Fruit fly (Drosophila melanogaster) whole organism, embryonic: Measurements from ENCODE around the gene CG10337.

ENCODE experiments used
- Awh ChIP-seq: fragments of 200-800 bp; sonication (Bioruptor generic); IDR thresholded peaks from 2 replicates; pipeline ENCODE4, ENCODE4 v1.3.6; 2022; ENCODE audit warnings: missing biosample characterization, missing genetic modification characterization
- CG10209 ChIP-seq: fragments of 200-800 bp; sonication (Bioruptor generic); optimal IDR thresholded peaks from 3 replicates; lab custom pipeline; 2017; ENCODE audit warnings: missing biosample characterization, mild to moderate bottlenecking, missing genetic modification characterization, missing genetic modification reagents
- CG11504 ChIP-seq: fragments of 200-800 bp; sonication (Bioruptor generic); optimal IDR thresholded peaks from 3 replicates; lab custom pipeline; 2019; ENCODE audit warnings: missing biosample characterization, mild to moderate bottlenecking, missing genetic modification characterization, moderate library complexity
- CG14965 ChIP-seq: fragments of 200-800 bp; sonication (Bioruptor generic); optimal IDR thresholded peaks from 2 replicates; lab custom pipeline; 2016; ENCODE audit warnings: missing biosample characterization, missing genetic modification characterization, borderline replicate concordance
- CG1529 ChIP-seq: fragments of 200-800 bp; sonication (Bioruptor generic); optimal IDR thresholded peaks from 3 replicates; lab custom pipeline; 2018; ENCODE audit warnings: missing biosample characterization, missing genetic modification characterization
- CG17568 ChIP-seq: fragments of 200-800 bp; sonication (Bioruptor generic); optimal IDR thresholded peaks from 2 replicates; lab custom pipeline; 2018; ENCODE audit warnings: missing biosample characterization, mild to moderate bottlenecking, missing genetic modification characterization, moderate library complexity
- CG34376 ChIP-seq: fragments of 200-800 bp; sonication (Bioruptor generic); optimal IDR thresholded peaks from 2 replicates; lab custom pipeline; 2018; ENCODE audit warnings: missing biosample characterization, mild to moderate bottlenecking, missing genetic modification characterization
- CG4328 ChIP-seq: fragments of 200-800 bp; sonication (Bioruptor generic); optimal IDR thresholded peaks from 3 replicates; lab custom pipeline; 2017; ENCODE audit warnings: missing biosample characterization, missing genetic modification reagents, missing genetic modification characterization
- CG7745 ChIP-seq: fragments of 200-800 bp; sonication (Bioruptor generic); optimal IDR thresholded peaks from 2 replicates; lab custom pipeline; 2018; ENCODE audit warnings: missing biosample characterization, mild to moderate bottlenecking, missing genetic modification characterization, moderate library complexity
- CG8281 ChIP-seq: fragments of 200-800 bp; sonication (Bioruptor generic); optimal IDR thresholded peaks from 2 replicates; lab custom pipeline; 2018; ENCODE audit warnings: missing biosample characterization, mild to moderate bottlenecking, missing genetic modification characterization, moderate library complexity
- CG8388 ChIP-seq: fragments of 200-800 bp; sonication (Bioruptor generic); optimal IDR thresholded peaks from 2 replicates; lab custom pipeline; 2019; ENCODE audit warnings: missing biosample characterization, mild to moderate bottlenecking, missing genetic modification characterization, moderate library complexity
- CG9437 ChIP-seq: fragments of 200-800 bp; sonication (Bioruptor generic); optimal IDR thresholded peaks from 2 replicates; lab custom pipeline; 2018; ENCODE audit warnings: missing biosample characterization, mild to moderate bottlenecking, missing genetic modification characterization
- CG9817 ChIP-seq: fragments of 200-800 bp; sonication (Bioruptor generic); optimal IDR thresholded peaks from 2 replicates; lab custom pipeline; 2018; ENCODE audit warnings: missing biosample characterization, mild to moderate bottlenecking, missing genetic modification characterization, moderate library complexity
- Chrac-16 ChIP-seq: fragments of 200-800 bp; sonication (Bioruptor generic); optimal IDR thresholded peaks from 3 replicates; lab custom pipeline; 2016; ENCODE audit warnings: missing biosample characterization, missing genetic modification characterization
- Dp ChIP-seq: fragments of 200-800 bp; sonication (Bioruptor generic); optimal IDR thresholded peaks from 2 replicates; lab custom pipeline; 2018; ENCODE audit warnings: missing biosample characterization, mild to moderate bottlenecking, missing genetic modification characterization, moderate library complexity
- HHEX ChIP-seq: fragments of 200-800 bp; sonication (Bioruptor generic); optimal IDR thresholded peaks from 3 replicates; lab custom pipeline; 2017; ENCODE audit warnings: missing biosample characterization, mild to moderate bottlenecking, missing genetic modification characterization, missing genetic modification reagents
- HLH54F ChIP-seq: fragments of 200-800 bp; sonication (Bioruptor generic); optimal IDR thresholded peaks from 3 replicates; lab custom pipeline; 2016; ENCODE audit warnings: missing biosample characterization, missing genetic modification characterization
- HmgD ChIP-seq: fragments of 200-800 bp; sonication (Bioruptor generic); optimal IDR thresholded peaks from 3 replicates; lab custom pipeline; 2016; ENCODE audit warnings: missing biosample characterization, missing genetic modification characterization
- HmgZ ChIP-seq: fragments of 200-800 bp; sonication (Bioruptor generic); optimal IDR thresholded peaks from 2 replicates; lab custom pipeline; 2018; ENCODE audit warnings: missing biosample characterization, mild to moderate bottlenecking, missing genetic modification characterization
- Lhr ChIP-seq: fragments of 200-800 bp; sonication (Bioruptor generic); optimal IDR thresholded peaks from 3 replicates; lab custom pipeline; 2017; ENCODE audit warnings: mild to moderate bottlenecking, missing biosample characterization, missing genetic modification reagents, missing genetic modification characterization
- Nf-YA ChIP-seq: fragments of 200-800 bp; sonication (Bioruptor generic); IDR thresholded peaks from 2 replicates; pipeline ENCODE4 v1.3.6; 2022; ENCODE audit warnings: missing biosample characterization, missing genetic modification characterization
- Sry-β ChIP-seq: fragments of 200-800 bp; sonication (Bioruptor generic); optimal IDR thresholded peaks from 2 replicates; lab custom pipeline; 2018; ENCODE audit warnings: missing biosample characterization, mild to moderate bottlenecking, missing genetic modification characterization, moderate library complexity
- Taf1 ChIP-seq: fragments of 200-800 bp; sonication (Bioruptor generic); IDR thresholded peaks from 2 replicates; pipeline ENCODE4 v1.3.6; 2022; ENCODE audit warnings: missing biosample characterization, missing genetic modification characterization
- abd-A ChIP-seq: fragments of 200-800 bp; sonication (Bioruptor generic); optimal IDR thresholded peaks from 3 replicates; lab custom pipeline; 2019; ENCODE audit warnings: missing biosample characterization, mild to moderate bottlenecking, missing genetic modification characterization, moderate library complexity
- aop ChIP-seq: fragments of 200-800 bp; sonication (Bioruptor generic); IDR thresholded peaks from 2 replicates; pipeline ENCODE4 v1.3.6; 2022; ENCODE audit warnings: missing biosample characterization, missing genetic modification characterization
- ato ChIP-seq: fragments of 200-800 bp; sonication (Bioruptor generic); IDR thresholded peaks from 2 replicates; pipeline ENCODE4 v1.3.6; 2022; ENCODE audit warnings: missing biosample characterization, missing genetic modification characterization; ENCODE audit not compliant: partially characterized antibody
- bsh ChIP-seq, 2 experiments: fragments of 200-800 bp; sonication (Bioruptor generic); optimal IDR thresholded peaks; 2 replicates each; lab custom pipeline; 2017 to 2018; ENCODE audit warnings: mild to moderate bottlenecking in 2 of 2, missing biosample characterization in 2 of 2, missing genetic modification characterization in 2 of 2, moderate library complexity in 1 of 2
- btn ChIP-seq: fragments of 200-800 bp; sonication (Bioruptor generic); optimal IDR thresholded peaks from 2 replicates; lab custom pipeline; 2016; ENCODE audit warnings: missing biosample characterization, missing genetic modification characterization
- caup ChIP-seq: fragments of 200-800 bp; sonication (Bioruptor generic); optimal IDR thresholded peaks from 3 replicates; lab custom pipeline; 2017; ENCODE audit warnings: missing biosample characterization, mild to moderate bottlenecking, missing genetic modification characterization, moderate library complexity; ENCODE audit not compliant: severe bottlenecking
- chm ChIP-seq: fragments of 200-800 bp; sonication (Bioruptor generic); IDR thresholded peaks from 2 replicates; pipeline ENCODE4 v1.3.6; 2022; ENCODE audit warnings: missing biosample characterization, missing genetic modification characterization
- ci ChIP-seq: fragments of 200-800 bp; sonication (Bioruptor generic); IDR thresholded peaks from 3 replicates; pipeline ENCODE4 v1.3.6; 2022; ENCODE audit warnings: missing biosample characterization, missing genetic modification characterization
- croc ChIP-seq: fragments of 200-800 bp; sonication (Bioruptor generic); conservative IDR thresholded peaks from 3 replicates; pipeline ENCODE4 v1.3.6; 2022; ENCODE audit warnings: missing biosample characterization, missing genetic modification characterization
- cwo ChIP-seq: fragments of 200-800 bp; sonication (Bioruptor generic); optimal IDR thresholded peaks from 3 replicates; lab custom pipeline; 2017; ENCODE audit warnings: missing biosample characterization, missing genetic modification characterization, mild to moderate bottlenecking, moderate library complexity, missing genetic modification reagents
- h ChIP-seq: fragments of >200 bp; optimal IDR thresholded peaks from 2 replicates; lab custom pipeline; 2017
- her ChIP-seq: fragments of 200-800 bp; sonication (Bioruptor generic); optimal IDR thresholded peaks from 2 replicates; lab custom pipeline; 2016; ENCODE audit warnings: missing biosample characterization, missing genetic modification characterization
- hth ChIP-seq: fragments of >200 bp; optimal IDR thresholded peaks from 2 replicates; lab custom pipeline; 2017; ENCODE audit warnings: inconsistent platforms
- inv ChIP-seq: fragments of 200-800 bp; sonication (Bioruptor generic); IDR thresholded peaks from 2 replicates; pipeline ENCODE4 v1.3.6; 2022; ENCODE audit warnings: missing biosample characterization, missing genetic modification characterization; ENCODE audit not compliant: partially characterized antibody
- mirr ChIP-seq: fragments of 200-800 bp; sonication (Bioruptor generic); optimal IDR thresholded peaks from 3 replicates; lab custom pipeline; 2018; ENCODE audit warnings: missing biosample characterization, mild to moderate bottlenecking, missing genetic modification characterization
- pfk ChIP-seq: fragments of 200-800 bp; sonication (Bioruptor generic); optimal IDR thresholded peaks from 2 replicates; lab custom pipeline; 2018; ENCODE audit warnings: missing biosample characterization, mild to moderate bottlenecking, missing genetic modification characterization, moderate library complexity
- pho ChIP-seq: fragments of 200-800 bp; sonication (Bioruptor generic); optimal IDR thresholded peaks from 2 replicates; lab custom pipeline; 2016; ENCODE audit warnings: missing biosample characterization, missing genetic modification characterization
- repo ChIP-seq: fragments of 200-800 bp; sonication (Bioruptor generic); optimal IDR thresholded peaks from 2 replicates; lab custom pipeline; 2016; ENCODE audit warnings: missing biosample characterization, missing genetic modification characterization
- so ChIP-seq: fragments of 200-800 bp; sonication (Bioruptor generic); IDR thresholded peaks from 3 replicates; pipeline ENCODE4 v1.3.6; 2022; ENCODE audit warnings: missing biosample characterization, missing genetic modification characterization
- tap ChIP-seq: fragments of 200-800 bp; optimal IDR thresholded peaks from 3 replicates; lab custom pipeline; 2019; ENCODE audit warnings: missing biosample characterization, mild to moderate bottlenecking, missing genetic modification characterization, moderate library complexity
- tup ChIP-seq: fragments of 200-800 bp; sonication (Bioruptor generic); optimal IDR thresholded peaks from 2 replicates; lab custom pipeline; 2016; ENCODE audit warnings: missing biosample characterization, mild to moderate bottlenecking, missing genetic modification characterization, moderate library complexity
- wek ChIP-seq: fragments of 200-800 bp; sonication (Bioruptor generic); optimal IDR thresholded peaks from 3 replicates; lab custom pipeline; 2018; ENCODE audit warnings: missing biosample characterization, mild to moderate bottlenecking, missing genetic modification characterization, moderate library complexity
- wor ChIP-seq: fragments of 200-800 bp; sonication (Bioruptor generic); IDR thresholded peaks from 2 replicates; pipeline ENCODE4 v1.3.6; 2022; ENCODE audit warnings: missing biosample characterization, missing genetic modification characterization
- zf30C ChIP-seq: fragments of 200-800 bp; sonication (Bioruptor generic); optimal IDR thresholded peaks from 3 replicates; lab custom pipeline; 2018; ENCODE audit warnings: missing biosample characterization, mild to moderate bottlenecking, missing genetic modification characterization
- zfh2 ChIP-seq: fragments of 200-800 bp; sonication (Bioruptor generic); optimal IDR thresholded peaks from 2 replicates; lab custom pipeline; 2016; ENCODE audit warnings: missing biosample characterization, missing genetic modification characterization

Gene CG10337

dm6 chr2L:19572496-19573317 is 25.9 kb upstream of the CG10337 start (continued):
- TF ChIP-seq wor (GFP tag; lab: Robert Waterston, UW) (no peak), CG10209 (peak; percentile 75), croc (no peak), ato (GFP tag; lab: Robert Waterston, UW) (no peak), CG9817 (tag; lab: Kevin White, UChicago) (peak; percentile 48), so (GFP tag; lab: Robert Waterston, UW) (0 out of 3 replicates have a peak, but pooled peaks have one; percentile 58), HLH54F (GFP tag; lab: Kevin White, UChicago) (peak; percentile 71), repo (no peak), HHEX (GFP tag; lab: Kevin White, UChicago) (peak; percentile 70), zfh2 (peak; percentile 52), cwo (GFP tag; lab: Kevin White, UChicago) (peak; percentile 76), CG7745 (tag; lab: Kevin White, UChicago) (no peak), CG17568 (GFP tag; lab: Kevin White, UChicago) (peak; percentile 43), HmgZ (tag; lab: Kevin White, UChicago) (peak; percentile 43), CG8388 (GFP tag; lab: Kevin White, UChicago) (peak; percentile 53), chm (GFP tag; lab: Robert Waterston, UW) (peak; percentile 53; the same call in 1 of the 2 replicates), tap (tag; lab: Kevin White, UChicago) (peak; percentile 43), ci (GFP tag; lab: Robert Waterston, UW) (no peak), Dp (no peak), CG9437 (GFP tag; lab: Kevin White, UChicago) (peak; percentile 2), aop (GFP tag; lab: Robert Waterston, UW) (0 out of 2 replicates have a peak, but pooled peaks have one; percentile 42), Sry-β (GFP tag; lab: Kevin White, UChicago) (peak; percentile 6), Chrac-16 (peak; percentile 20), hth (lab: Kevin White, UChicago) (no peak), tup (GFP tag; lab: Kevin White, UChicago) (peak; percentile 20), CG14965 (no peak), CG11504 (tag; lab: Kevin White, UChicago) (peak; percentile 80), caup (GFP tag; lab: Kevin White, UChicago) (peak; percentile 62), inv (GFP tag; lab: Robert Waterston, UW) (no peak), wek (GFP tag; lab: Kevin White, UChicago) (no peak), mirr (GFP tag; lab: Kevin White, UChicago) (peak; percentile 29), btn (GFP tag; lab: Kevin White, UChicago) (no peak), her (GFP tag; lab: Kevin White, UChicago) (peak; percentile 16), Lhr (GFP tag; lab: Kevin White, UChicago) (no peak), h (no peak), Taf1 (GFP tag; lab: Robert Waterston, UW) (0 out of 2 replicates have a peak, but pooled peaks have one; percentile 28), CG8281 (tag; lab: Kevin White, UChicago) (no peak), HmgD (GFP tag; lab: Kevin White, UChicago) (no peak), abd-A (tag; lab: Kevin White, UChicago) (peak; percentile 44), pho (GFP tag; lab: Kevin White, UChicago) (peak; percentile 65), pfk (GFP tag; lab: Kevin White, UChicago) (peak; percentile 60), CG34376 (GFP tag; lab: Kevin White, UChicago) (peak; percentile 73), Nf-YA (GFP tag; lab: Robert Waterston, UW) (no peak), Awh (no peak), CG4328 (GFP tag; lab: Kevin White, UChicago) (no peak), zf30C (GFP tag; lab: Kevin White, UChicago) (no peak), bsh (GFP tag; optimal IDR thresholded peaks at IDR 0.05; lab: Kevin White, UChicago) (peak; percentile 70 to 89), CG1529 (GFP tag; lab: Kevin White, UChicago) (no peak)
